Worm (Caenorhabditis elegans) whole organism, L1 larva: ENCODE data around the gene rnf-5.
A peak's percentile ranks its signal among the peaks of the same experiment; 100 is the strongest.

Experiments used
- C04F5.9 ChIP-seq: sonication (generic microtip); optimal IDR thresholded peaks from 2 replicates; lab custom pipeline; 2016; ENCODE audit warnings: missing genetic modification characterization, missing compliant biosample characterization
- C16A3.4 ChIP-seq: fragments of 150-350 bp; optimal IDR thresholded peaks from 2 replicates; lab custom pipeline; 2014; ENCODE audit warnings: missing biosample characterization, missing genetic modification characterization
- F16B12.6 ChIP-seq: fragments of 150-350 bp; optimal IDR thresholded peaks from 2 replicates; lab custom pipeline; 2014; ENCODE audit warnings: missing biosample characterization, missing genetic modification characterization
- aha-1 ChIP-seq: fragments of 150-350 bp; optimal IDR thresholded peaks from 2 replicates; lab custom pipeline; 2014; ENCODE audit warnings: missing biosample characterization, missing genetic modification characterization
- ceh-63 ChIP-seq: fragments of 200-800 bp; sonication (Bioruptor generic); optimal IDR thresholded peaks from 2 replicates; lab custom pipeline; 2018; ENCODE audit warnings: mild to moderate bottlenecking, missing genetic modification characterization, missing compliant biosample characterization
- ceh-8 ChIP-seq: fragments of 200-800 bp; sonication (Bioruptor generic); optimal IDR thresholded peaks from 2 replicates; lab custom pipeline; 2018; ENCODE audit warnings: mild to moderate bottlenecking, missing genetic modification characterization, moderate library complexity, missing compliant biosample characterization
- ceh-88 ChIP-seq: fragments of 200-800 bp; sonication (Bioruptor generic); IDR thresholded peaks from 2 replicates; pipeline ENCODE4 v1.3.6; 2022; ENCODE audit warnings: missing genetic modification characterization, missing compliant biosample characterization
- ceh-90 ChIP-seq: sonication (generic microtip); optimal IDR thresholded peaks from 2 replicates; lab custom pipeline; 2016; ENCODE audit warnings: missing genetic modification characterization, missing compliant biosample characterization
- dpl-1 ChIP-seq, 3 experiments: fragments of 150-350 bp in 2 of 3; sonication (generic microtip) in 1 of 3; optimal IDR thresholded peaks; 2 replicates each; lab custom pipeline; 2014 to 2017; ENCODE audit warnings: missing biosample characterization in 3 of 3, missing genetic modification characterization in 3 of 3, missing genetic modification reagents in 3 of 3
- efl-3 ChIP-seq: fragments of 200-800 bp; sonication (Bioruptor generic); optimal IDR thresholded peaks from 2 replicates; lab custom pipeline; 2018; ENCODE audit warnings: mild to moderate bottlenecking, missing genetic modification characterization, missing compliant biosample characterization
- egl-27 ChIP-seq, 2 experiments: fragments of 150-350 bp in 1 of 2; sonication (generic microtip); optimal IDR thresholded peaks; 3 replicates each; lab custom pipeline; 2017 to 2018; ENCODE audit warnings: missing biosample characterization in 2 of 2, missing genetic modification characterization in 2 of 2, missing genetic modification reagents in 2 of 2
- elt-2 ChIP-seq: sonication (generic microtip); optimal IDR thresholded peaks from 2 replicates; lab custom pipeline; 2016; ENCODE audit warnings: missing genetic modification characterization, mild to moderate bottlenecking, inconsistent platforms, missing compliant biosample characterization, missing genetic modification reagents
- grh-1 ChIP-seq: fragments of 200-800 bp; sonication (Bioruptor generic); IDR thresholded peaks from 2 replicates; pipeline ENCODE4 v1.3.6; 2022; ENCODE audit warnings: missing genetic modification reagents, missing genetic modification characterization, missing compliant biosample characterization
- hlh-4 ChIP-seq: sonication (generic microtip); optimal IDR thresholded peaks from 2 replicates; lab custom pipeline; 2016; ENCODE audit warnings: mild to moderate bottlenecking, missing genetic modification characterization, missing compliant biosample characterization
- irx-1 ChIP-seq: sonication (generic microtip); optimal IDR thresholded peaks from 2 replicates; lab custom pipeline; 2016; ENCODE audit warnings: missing genetic modification characterization, missing compliant biosample characterization
- isw-1 ChIP-seq: fragments of 200-800 bp; sonication (Bioruptor generic); IDR thresholded peaks from 2 replicates; pipeline ENCODE4 v1.3.6; 2022; ENCODE audit warnings: missing genetic modification characterization, missing compliant biosample characterization
- jun-1 ChIP-seq: fragments of 150-350 bp; optimal IDR thresholded peaks from 2 replicates; lab custom pipeline; 2014; ENCODE audit warnings: missing biosample characterization, missing genetic modification reagents, missing genetic modification characterization
- lin-13 ChIP-seq: fragments of 150-350 bp; optimal IDR thresholded peaks from 2 replicates; lab custom pipeline; 2014; ENCODE audit warnings: missing biosample characterization, missing genetic modification reagents, missing genetic modification characterization
- lin-14 ChIP-seq: fragments of 200-800 bp; sonication (Bioruptor generic); optimal IDR thresholded peaks from 2 replicates; lab custom pipeline; 2018; ENCODE audit warnings: mild to moderate bottlenecking, missing genetic modification characterization, moderate library complexity, missing compliant biosample characterization
- lin-15B ChIP-seq: fragments of 150-350 bp; sonication (generic microtip); optimal IDR thresholded peaks from 3 replicates; lab custom pipeline; 2014; ENCODE audit warnings: missing biosample characterization, missing genetic modification characterization
- lin-39 ChIP-seq: fragments of 150-350 bp; optimal IDR thresholded peaks from 2 replicates; lab custom pipeline; 2014; ENCODE audit warnings: missing biosample characterization, missing genetic modification reagents, missing genetic modification characterization
- mab-9 ChIP-seq: fragments of 200-800 bp; sonication (Bioruptor generic); IDR thresholded peaks from 2 replicates; pipeline ENCODE4 v1.3.6; 2022; ENCODE audit warnings: missing genetic modification reagents, missing genetic modification characterization, missing compliant biosample characterization
- mdl-1 ChIP-seq, 2 experiments: fragments of 150-350 bp; optimal IDR thresholded peaks; 2 replicates each; lab custom pipeline; 2014 to 2017; ENCODE audit warnings: missing biosample characterization in 2 of 2, missing genetic modification characterization in 2 of 2, inconsistent platforms in 1 of 2
- mep-1 ChIP-seq: fragments of 150-350 bp; optimal IDR thresholded peaks from 2 replicates; lab custom pipeline; 2014; ENCODE audit warnings: missing biosample characterization, missing genetic modification characterization
- nhr-11 ChIP-seq: fragments of 150-350 bp; optimal IDR thresholded peaks from 2 replicates; lab custom pipeline; 2014; ENCODE audit warnings: missing biosample characterization, missing genetic modification characterization
- nhr-19 ChIP-seq: fragments of 200-800 bp; sonication (Bioruptor generic); conservative IDR thresholded peaks from 2 replicates; pipeline ENCODE4 v1.3.6; 2022; ENCODE audit warnings: missing genetic modification characterization, missing compliant biosample characterization
- nhr-47 ChIP-seq: sonication (generic microtip); optimal IDR thresholded peaks from 2 replicates; lab custom pipeline; 2016; ENCODE audit warnings: mild to moderate bottlenecking, missing genetic modification characterization, moderate library complexity, missing compliant biosample characterization
- nhr-71 ChIP-seq: sonication (generic microtip); optimal IDR thresholded peaks from 2 replicates; lab custom pipeline; 2016; ENCODE audit warnings: mild to moderate bottlenecking, missing genetic modification characterization, moderate library complexity, missing compliant biosample characterization
- nhr-77 ChIP-seq: fragments of 150-350 bp; optimal IDR thresholded peaks from 2 replicates; lab custom pipeline; 2014; ENCODE audit warnings: missing biosample characterization, missing genetic modification characterization
- nhr-90 ChIP-seq: sonication (generic microtip); optimal IDR thresholded peaks from 2 replicates; lab custom pipeline; 2016; ENCODE audit warnings: mild to moderate bottlenecking, missing genetic modification characterization, missing compliant biosample characterization; ENCODE audit not compliant: poor library complexity
- pax-3 ChIP-seq: fragments of 200-800 bp; sonication (Bioruptor generic); optimal IDR thresholded peaks from 2 replicates; lab custom pipeline; 2018; ENCODE audit warnings: mild to moderate bottlenecking, missing genetic modification characterization, moderate library complexity, missing compliant biosample characterization
- rnt-1 ChIP-seq: sonication (generic microtip); optimal IDR thresholded peaks from 2 replicates; lab custom pipeline; 2016; ENCODE audit warnings: mild to moderate bottlenecking, missing genetic modification characterization, moderate library complexity, missing compliant biosample characterization
- skn-1 ChIP-seq: fragments of 150-350 bp; optimal IDR thresholded peaks from 2 replicates; lab custom pipeline; 2014; ENCODE audit warnings: missing biosample characterization, missing genetic modification characterization
- sox-4 ChIP-seq: sonication (generic microtip); optimal IDR thresholded peaks from 2 replicates; lab custom pipeline; 2016; ENCODE audit warnings: missing genetic modification characterization, missing compliant biosample characterization
- sup-37 ChIP-seq: fragments of 200-800 bp; sonication (Bioruptor generic); optimal IDR thresholded peaks from 2 replicates; lab custom pipeline; 2018; ENCODE audit warnings: mild to moderate bottlenecking, missing genetic modification characterization, missing compliant biosample characterization
- tlp-1 ChIP-seq: fragments of 150-350 bp; optimal IDR thresholded peaks from 2 replicates; lab custom pipeline; 2014; ENCODE audit warnings: missing biosample characterization, missing genetic modification characterization
- unc-62 ChIP-seq: fragments of 150-350 bp; optimal IDR thresholded peaks from 2 replicates; lab custom pipeline; 2014; ENCODE audit warnings: missing biosample characterization, missing genetic modification reagents, missing genetic modification characterization
- unc-98 ChIP-seq: fragments of 200-800 bp; sonication (Bioruptor generic); IDR thresholded peaks from 2 replicates; pipeline ENCODE4 v1.3.6; 2022; ENCODE audit warnings: missing genetic modification characterization, missing compliant biosample characterization
- vab-15 ChIP-seq: sonication (generic microtip); optimal IDR thresholded peaks from 2 replicates; lab custom pipeline; 2017; ENCODE audit warnings: missing genotype, mild to moderate bottlenecking, missing genetic modification characterization, missing compliant biosample characterization
- xbp-1 ChIP-seq: sonication (generic microtip); optimal IDR thresholded peaks from 2 replicates; lab custom pipeline; 2016; ENCODE audit warnings: missing genetic modification characterization, missing compliant biosample characterization
- ztf-4 ChIP-seq: fragments of 150-350 bp; optimal IDR thresholded peaks from 2 replicates; lab custom pipeline; 2014; ENCODE audit warnings: missing biosample characterization, missing genetic modification characterization

The rnf-5 gene

DNA sequence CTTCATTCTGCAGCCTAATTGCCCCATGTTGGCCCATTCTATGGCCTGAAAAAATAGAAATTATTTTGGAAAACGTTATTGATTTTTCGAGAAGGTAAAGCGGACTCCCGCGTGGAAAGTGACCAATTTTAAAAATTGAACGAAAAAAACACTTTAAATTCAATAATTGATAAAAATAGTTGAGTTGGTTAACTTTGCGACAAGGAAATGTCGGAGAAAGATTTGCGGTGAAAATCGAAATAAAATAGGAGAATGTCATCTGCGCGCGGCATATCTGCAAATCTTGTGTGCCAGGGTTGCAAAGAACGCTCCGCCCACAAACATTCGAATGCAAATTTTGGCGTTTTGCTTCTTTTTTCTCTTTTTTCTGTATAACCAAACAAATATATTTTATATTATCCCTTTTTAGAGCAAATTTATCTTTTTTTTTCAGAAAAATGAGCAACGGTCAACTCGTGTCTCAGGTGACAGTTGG, 4.3 kb upstream of the rnf-5 start, which contains the start of the genes rnf-121 and C16C10.4 (continued):
- peak; percentile 47 for TF ChIP-seq grh-1 (GFP tag; lab: Robert Waterston, UW)
- TF ChIP-seq C04F5.9 (tag; lab: Kevin White, UChicago) = peak; percentile 21
- peak; percentile 38 for TF ChIP-seq F16B12.6
- no peak for TF ChIP-seq pax-3 (tag; lab: Kevin White, UChicago)
- TF ChIP-seq mab-9 (GFP tag; lab: Robert Waterston, UW) = 0 out of 2 replicates have a peak, but pooled peaks have one; percentile 23
- TF ChIP-seq lin-39 (tag; lab: Kevin White, UChicago) = peak; percentile 60
- TF ChIP-seq jun-1 (tag; lab: Kevin White, UChicago) = peak; percentile 45
- peak; percentile 51 for TF ChIP-seq ztf-4 (tag; lab: Kevin White, UChicago)
- peak; percentile 35; the same call in 1 of the 2 replicates for TF ChIP-seq isw-1 (GFP tag; lab: Robert Waterston, UW)
- TF ChIP-seq dpl-1 (GFP tag; optimal IDR thresholded peaks at IDR 0.05; lab: Kevin White, UChicago) = peak; percentile 48 to 72 (median 70)
- TF ChIP-seq aha-1 (tag; lab: Kevin White, UChicago) = no peak
- TF ChIP-seq rnt-1 (tag; lab: Kevin White, UChicago) = peak; percentile 88
- TF ChIP-seq lin-15B = peak; percentile 61
- no peak for TF ChIP-seq ceh-90 (tag; lab: Kevin White, UChicago)
- no peak for TF ChIP-seq hlh-4
- TF ChIP-seq xbp-1 (tag; lab: Kevin White, UChicago) = peak; percentile 82
- TF ChIP-seq nhr-11 (tag; lab: Kevin White, UChicago) = no peak
- no peak for TF ChIP-seq ceh-63
- no peak for TF ChIP-seq nhr-77 (tag; lab: Kevin White, UChicago)
- peak; percentile 60 for TF ChIP-seq nhr-19 (GFP tag; lab: Robert Waterston, UW)
- no peak for TF ChIP-seq sox-4 (tag; lab: Kevin White, UChicago)
- TF ChIP-seq skn-1 = peak; percentile 46
- peak; percentile 14 for TF ChIP-seq efl-3
- TF ChIP-seq sup-37 (GFP tag; lab: Kevin White, UChicago) = no peak
- peak; percentile 74 for TF ChIP-seq mep-1 (tag; lab: Kevin White, UChicago)
- TF ChIP-seq nhr-90 (tag; lab: Kevin White, UChicago) = peak; percentile 79
- TF ChIP-seq vab-15 = no peak
- TF ChIP-seq ceh-8 (GFP tag; lab: Kevin White, UChicago) = no peak
- no peak for TF ChIP-seq tlp-1 (tag; lab: Kevin White, UChicago)
- TF ChIP-seq elt-2 = peak; percentile 28
- TF ChIP-seq egl-27 (tag; optimal IDR thresholded peaks at IDR 0.05; lab: Kevin White, UChicago) = no peak
- TF ChIP-seq unc-98 (GFP tag; lab: Robert Waterston, UW) = no peak
- TF ChIP-seq, all 84 proteins: peak for 42

DNA sequence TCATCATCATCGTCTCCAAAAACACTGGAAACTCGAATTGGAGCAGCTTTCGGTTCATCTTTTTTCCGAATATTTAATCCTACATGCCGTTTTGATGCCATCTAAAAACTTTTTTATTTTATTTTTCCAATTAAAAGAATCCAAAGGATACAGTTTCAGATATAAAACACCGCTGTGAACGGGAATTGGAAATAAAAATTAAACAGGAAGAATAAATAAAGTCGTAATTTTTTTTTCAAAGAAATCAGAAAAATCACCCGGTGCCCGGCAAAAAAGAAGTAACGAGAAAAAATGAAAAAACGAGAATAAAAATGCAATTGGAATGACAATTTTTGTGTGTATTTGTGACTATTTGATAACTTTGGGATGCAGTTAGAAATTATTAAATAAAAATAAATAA, 2.0 kb upstream of the rnf-5 start, which contains the start of gene ccdc-55:
Gene ccdc-55 (minus strand): TSS at position 101 of the 400 bp plus-strand sequence.
- TF ChIP-seq ceh-88 (GFP tag; lab: Robert Waterston, UW) (no peak), skn-1 (no peak), nhr-71 (tag; lab: Kevin White, UChicago) (no peak), nhr-47 (tag; lab: Kevin White, UChicago) (no peak)

ce11 chrIII:4164071-4164470, 2.6 kb downstream of the rnf-5 start, which contains the start of gene C16C10.8:
C16C10.8 (minus strand) TSS chrIII:4164171.
- no peak for TF ChIP-seq lin-14 (GFP tag; lab: Kevin White, UChicago)
- no peak for TF ChIP-seq pax-3 (tag; lab: Kevin White, UChicago)
- no peak for TF ChIP-seq C16A3.4 (tag; lab: Kevin White, UChicago)
- TF ChIP-seq mdl-1 (tag; optimal IDR thresholded peaks at IDR 0.05; lab: Kevin White, UChicago) = no peak
- TF ChIP-seq grh-1 (GFP tag; lab: Robert Waterston, UW) = no peak
- no peak for TF ChIP-seq sox-4 (tag; lab: Kevin White, UChicago)
- no peak for TF ChIP-seq sup-37 (GFP tag; lab: Kevin White, UChicago)
- no peak for TF ChIP-seq lin-13
- no peak for TF ChIP-seq unc-62
- TF ChIP-seq egl-27 (tag; optimal IDR thresholded peaks at IDR 0.05; lab: Kevin White, UChicago) = no peak
- TF ChIP-seq tlp-1 (tag; lab: Kevin White, UChicago) = no peak
- TF ChIP-seq irx-1 (tag; lab: Kevin White, UChicago) = no peak
- no peak for TF ChIP-seq efl-3
- TF ChIP-seq nhr-90 (tag; lab: Kevin White, UChicago) = no peak
